Worm (Caenorhabditis elegans) whole organism, L4/young adult: ENCODE data around the gene hpl-2.
"Not testable (repeated sequence)": the region's sequence is repeated elsewhere in the genome, so short reads cannot be mapped to it uniquely, and the experiment has no call there.

Experiments
- W03F9.2 ChIP-seq: fragments of 150-350 bp; optimal IDR thresholded peaks from 2 replicates; lab custom pipeline; 2014; ENCODE audit warnings: missing biosample characterization, missing genetic modification characterization
- dao-5 ChIP-seq: sonication (generic microtip); optimal IDR thresholded peaks from 2 replicates; lab custom pipeline; 2016; ENCODE audit warnings: missing genotype, missing genetic modification characterization, moderate library complexity, missing compliant biosample characterization

ce11 chrIII:10750043-10750442 is 5.3 kb downstream of the hpl-2 start, which contains the start of gene enu-3.6:
- not testable (repeated sequence) for TF ChIP-seq W03F9.2, dao-5 (tag; lab: Kevin White, UChicago)
